Fruit fly (Drosophila melanogaster) whole organism, embryonic: ENCODE measurements around the gene Nthl1.

ENCODE experiments used
- CG10267 ChIP-seq: fragments of 200-800 bp; sonication (Bioruptor generic); optimal IDR thresholded peaks from 2 replicates; lab custom pipeline; 2018; ENCODE audit warnings: missing biosample characterization, mild to moderate bottlenecking, missing genetic modification characterization, moderate library complexity
- CG10654 ChIP-seq: fragments of 200-800 bp; sonication (Bioruptor generic); optimal IDR thresholded peaks from 2 replicates; lab custom pipeline; 2016; ENCODE audit warnings: missing biosample characterization, missing genetic modification characterization
- CG12155 ChIP-seq: fragments of 200-800 bp; sonication (Bioruptor generic); optimal IDR thresholded peaks from 3 replicates; lab custom pipeline; 2016; ENCODE audit warnings: missing biosample characterization, missing genetic modification characterization
- CG12391 ChIP-seq: fragments of 200-800 bp; sonication (Bioruptor generic); optimal IDR thresholded peaks from 3 replicates; lab custom pipeline; 2018; ENCODE audit warnings: missing biosample characterization, mild to moderate bottlenecking, missing genetic modification characterization, moderate library complexity
- CG13624 ChIP-seq: fragments of 200-800 bp; sonication (Bioruptor generic); optimal IDR thresholded peaks from 2 replicates; lab custom pipeline; 2016; ENCODE audit warnings: missing biosample characterization, missing genetic modification characterization
- CG14710 ChIP-seq: fragments of 200-800 bp; sonication (Bioruptor generic); optimal IDR thresholded peaks from 3 replicates; lab custom pipeline; 2019; ENCODE audit warnings: missing biosample characterization, mild to moderate bottlenecking, missing genetic modification characterization, moderate library complexity
- CG14860 ChIP-seq: fragments of 200-800 bp; sonication (Bioruptor generic); IDR thresholded peaks from 3 replicates; pipeline ENCODE4 v1.3.6; 2022; ENCODE audit warnings: missing biosample characterization, missing genetic modification characterization; ENCODE audit not compliant: partially characterized antibody
- CG15073 ChIP-seq: fragments of 200-800 bp; sonication (Bioruptor generic); optimal IDR thresholded peaks from 2 replicates; lab custom pipeline; 2016; ENCODE audit warnings: missing biosample characterization, missing genetic modification characterization
- CG15269 ChIP-seq: fragments of 200-800 bp; sonication (Bioruptor generic); optimal IDR thresholded peaks from 2 replicates; lab custom pipeline; 2018; ENCODE audit warnings: missing biosample characterization, mild to moderate bottlenecking, missing genetic modification characterization, moderate library complexity
- CG2120 ChIP-seq: fragments of 200-800 bp; sonication (Bioruptor generic); optimal IDR thresholded peaks from 3 replicates; lab custom pipeline; 2016; ENCODE audit warnings: missing biosample characterization, missing genetic modification characterization
- CG42726 ChIP-seq: fragments of 200-800 bp; sonication (Bioruptor generic); IDR thresholded peaks from 2 replicates; pipeline ENCODE4 v1.3.6; 2022; ENCODE audit warnings: missing biosample characterization, missing genetic modification characterization; ENCODE audit not compliant: partially characterized antibody
- CG6254 ChIP-seq: fragments of 200-800 bp; sonication (Bioruptor generic); optimal IDR thresholded peaks from 3 replicates; lab custom pipeline; 2017; ENCODE audit warnings: mild to moderate bottlenecking, missing biosample characterization, missing genetic modification reagents, missing genetic modification characterization
- CG6765 ChIP-seq: fragments of 200-800 bp; sonication (Bioruptor generic); optimal IDR thresholded peaks from 3 replicates; lab custom pipeline; 2017; ENCODE audit warnings: missing biosample characterization, mild to moderate bottlenecking, missing genetic modification characterization
- CG6854 ChIP-seq: fragments of 200-800 bp; sonication (Bioruptor generic); optimal IDR thresholded peaks from 3 replicates; lab custom pipeline; 2017; ENCODE audit warnings: missing biosample characterization, mild to moderate bottlenecking, missing genetic modification characterization
- CG7271 ChIP-seq: fragments of 200-800 bp; sonication (Bioruptor generic); optimal IDR thresholded peaks from 2 replicates; lab custom pipeline; 2018; ENCODE audit warnings: missing biosample characterization, mild to moderate bottlenecking, missing genetic modification characterization, moderate library complexity
- CG7556 ChIP-seq: fragments of 200-800 bp; sonication (Bioruptor generic); optimal IDR thresholded peaks from 2 replicates; lab custom pipeline; 2017; ENCODE audit warnings: missing biosample characterization, mild to moderate bottlenecking, missing genetic modification characterization
- CG8089 ChIP-seq: fragments of 200-800 bp; sonication (Bioruptor generic); optimal IDR thresholded peaks from 3 replicates; lab custom pipeline; 2016; ENCODE audit warnings: missing biosample characterization, missing genetic modification characterization
- CG8290 ChIP-seq, 3 experiments: fragments of 200-800 bp; sonication (Bioruptor generic); optimal IDR thresholded peaks; 2 replicates each; lab custom pipeline; 2016 to 2019; ENCODE audit warnings: missing biosample characterization in 3 of 3, missing genetic modification characterization in 3 of 3, mild to moderate bottlenecking in 2 of 3, moderate library complexity in 1 of 3
- CG9932 ChIP-seq: fragments of 200-800 bp; sonication (Bioruptor generic); IDR thresholded peaks from 2 replicates; pipeline ENCODE4 v1.3.6; 2022; ENCODE audit warnings: missing biosample characterization, missing genetic modification characterization
- D ChIP-seq, 2 experiments: fragments of 200-800 bp in 1 of 2; fragments of >200 bp in 1 of 2; sonication (Bioruptor generic) in 1 of 2; optimal IDR thresholded peaks; 2 replicates in 1 of 2; 3 replicates in 1 of 2; lab custom pipeline; 2017; ENCODE audit warnings: mild to moderate bottlenecking in 1 of 2, missing biosample characterization in 1 of 2, missing genetic modification characterization in 1 of 2, missing genetic modification reagents in 1 of 2
- Dek ChIP-seq: fragments of 200-800 bp; sonication (Bioruptor generic); optimal IDR thresholded peaks from 3 replicates; lab custom pipeline; 2019; ENCODE audit warnings: missing biosample characterization, mild to moderate bottlenecking, missing genetic modification characterization, moderate library complexity
- Dip3 ChIP-seq: fragments of 200-800 bp; sonication (Bioruptor generic); optimal IDR thresholded peaks from 3 replicates; lab custom pipeline; 2016; ENCODE audit warnings: missing biosample characterization, missing genetic modification characterization
- Fer1 ChIP-seq: fragments of 200-800 bp; sonication (Bioruptor generic); optimal IDR thresholded peaks from 2 replicates; lab custom pipeline; 2017; ENCODE audit warnings: missing biosample characterization, mild to moderate bottlenecking, missing genetic modification characterization
- Hmr ChIP-seq: fragments of 200-800 bp; sonication (Bioruptor generic); optimal IDR thresholded peaks from 3 replicates; lab custom pipeline; 2017; ENCODE audit warnings: mild to moderate bottlenecking, missing biosample characterization, missing genetic modification reagents, missing genetic modification characterization
- Hr78 ChIP-seq, 2 experiments: fragments of 200-800 bp in 1 of 2; fragments of >200 bp in 1 of 2; sonication (Bioruptor generic) in 1 of 2; optimal IDR thresholded peaks; 2 replicates each; lab custom pipeline; 2017 to 2019; ENCODE audit warnings: missing biosample characterization in 2 of 2, missing genetic modification characterization in 2 of 2, mild to moderate bottlenecking in 1 of 2, moderate library complexity in 1 of 2
- Kr ChIP-seq: fragments of 200-800 bp; sonication (Bioruptor generic); optimal IDR thresholded peaks from 2 replicates; lab custom pipeline; 2017; ENCODE audit warnings: missing biosample characterization, mild to moderate bottlenecking, missing genetic modification characterization
- Meics ChIP-seq: fragments of 200-800 bp; sonication (Bioruptor generic); optimal IDR thresholded peaks from 2 replicates; lab custom pipeline; 2017; ENCODE audit warnings: missing biosample characterization, mild to moderate bottlenecking, missing genetic modification characterization
- Myb ChIP-seq: fragments of 200-800 bp; sonication (Bioruptor generic); optimal IDR thresholded peaks from 2 replicates; lab custom pipeline; 2016; ENCODE audit warnings: missing biosample characterization, missing genetic modification characterization
- Six4 ChIP-seq: fragments of 200-800 bp; sonication (Bioruptor generic); optimal IDR thresholded peaks from 2 replicates; lab custom pipeline; 2016; ENCODE audit warnings: missing biosample characterization, missing genetic modification characterization
- TFAM ChIP-seq: fragments of 200-800 bp; sonication (Bioruptor generic); optimal IDR thresholded peaks from 2 replicates; lab custom pipeline; 2017; ENCODE audit warnings: missing biosample characterization, missing genetic modification characterization, inconsistent platforms
- aop ChIP-seq: fragments of 200-800 bp; sonication (Bioruptor generic); IDR thresholded peaks from 2 replicates; pipeline ENCODE4 v1.3.6; 2022; ENCODE audit warnings: missing biosample characterization, missing genetic modification characterization
- ato ChIP-seq: fragments of 200-800 bp; sonication (Bioruptor generic); IDR thresholded peaks from 2 replicates; pipeline ENCODE4 v1.3.6; 2022; ENCODE audit warnings: missing biosample characterization, missing genetic modification characterization; ENCODE audit not compliant: partially characterized antibody
- bbx ChIP-seq: fragments of 200-800 bp; sonication (Bioruptor generic); IDR thresholded peaks from 2 replicates; pipeline ENCODE4 v1.3.6; 2022; ENCODE audit warnings: missing biosample characterization, missing genetic modification characterization; ENCODE audit not compliant: partially characterized antibody
- cwo ChIP-seq: fragments of 200-800 bp; sonication (Bioruptor generic); optimal IDR thresholded peaks from 3 replicates; lab custom pipeline; 2017; ENCODE audit warnings: missing biosample characterization, missing genetic modification characterization, mild to moderate bottlenecking, moderate library complexity, missing genetic modification reagents
- dpn ChIP-seq, 2 experiments: fragments of 200-800 bp; sonication (Bioruptor generic); optimal IDR thresholded peaks; 3 replicates each; lab custom pipeline; 2016; ENCODE audit warnings: missing biosample characterization in 2 of 2, missing genetic modification characterization in 2 of 2
- grn ChIP-seq: fragments of 200-800 bp; sonication (Bioruptor generic); optimal IDR thresholded peaks from 3 replicates; lab custom pipeline; 2017; ENCODE audit warnings: missing biosample characterization, missing genetic modification characterization
- h ChIP-seq: fragments of >200 bp; optimal IDR thresholded peaks from 2 replicates; lab custom pipeline; 2017
- jing ChIP-seq: fragments of 200-800 bp; sonication (Bioruptor generic); optimal IDR thresholded peaks from 2 replicates; lab custom pipeline; 2018; ENCODE audit warnings: missing biosample characterization, mild to moderate bottlenecking, missing genetic modification characterization
- lmd ChIP-seq: fragments of 200-800 bp; sonication (Bioruptor generic); IDR thresholded peaks from 2 replicates; pipeline ENCODE4 v1.3.6; 2022; ENCODE audit warnings: missing biosample characterization, missing genetic modification characterization
- nmo ChIP-seq: fragments of 200-800 bp; sonication (Bioruptor generic); optimal IDR thresholded peaks from 2 replicates; lab custom pipeline; 2018; ENCODE audit warnings: missing biosample characterization, mild to moderate bottlenecking, missing genetic modification characterization, moderate library complexity
- oc ChIP-seq: fragments of 200-800 bp; sonication (Bioruptor generic); optimal IDR thresholded peaks from 2 replicates; lab custom pipeline; 2018; ENCODE audit warnings: missing biosample characterization, mild to moderate bottlenecking, missing genetic modification characterization, moderate library complexity
- org-1 ChIP-seq: fragments of 200-800 bp; sonication (Bioruptor generic); optimal IDR thresholded peaks from 2 replicates; lab custom pipeline; 2017; ENCODE audit warnings: missing biosample characterization, missing genetic modification characterization
- prd ChIP-seq, 3 experiments: fragments of >200 bp in 2 of 3; fragments of 200-800 bp in 1 of 3; sonication (Bioruptor generic) in 1 of 3; optimal IDR thresholded peaks in 2 of 3; IDR thresholded peaks in 1 of 3; 2 replicates in 2 of 3; 3 replicates in 1 of 3; pipeline versions ENCODE4 v1.3.6 to Lab custom; 2017 to 2022; ENCODE audit warnings: missing biosample characterization in 1 of 3, missing genetic modification characterization in 1 of 3
- rib ChIP-seq: fragments of 200-800 bp; sonication (Bioruptor generic); IDR thresholded peaks from 2 replicates; pipeline ENCODE4 v1.3.6; 2022; ENCODE audit warnings: missing biosample characterization, missing genetic modification characterization
- seq ChIP-seq: fragments of 200-800 bp; sonication (Bioruptor generic); IDR thresholded peaks from 2 replicates; pipeline ENCODE4 v1.3.6; 2022; ENCODE audit warnings: missing biosample characterization, missing genetic modification characterization
- sqz ChIP-seq: fragments of 200-800 bp; sonication (Bioruptor generic); optimal IDR thresholded peaks from 3 replicates; lab custom pipeline; 2018; ENCODE audit warnings: missing biosample characterization, mild to moderate bottlenecking, missing genetic modification characterization
- sr ChIP-seq: fragments of 200-800 bp; sonication (Bioruptor generic); IDR thresholded peaks from 3 replicates; pipeline ENCODE4 v1.3.6; 2022; ENCODE audit warnings: missing biosample characterization, missing genetic modification characterization
- unpg ChIP-seq: fragments of 200-800 bp; sonication (Bioruptor generic); optimal IDR thresholded peaks from 3 replicates; lab custom pipeline; 2018; ENCODE audit warnings: missing biosample characterization, mild to moderate bottlenecking, missing genetic modification characterization, moderate library complexity
- zfh1 ChIP-seq: fragments of 200-800 bp; sonication (Bioruptor generic); IDR thresholded peaks from 3 replicates; pipeline ENCODE4 v1.3.6; 2022; ENCODE audit warnings: missing biosample characterization, missing genetic modification characterization

Gene Nthl1

dm6 chr2L:20948625-20949024 is 21.0 kb upstream of the Nthl1 start (continued):
- no peak for TF ChIP-seq CG14860
- no peak for TF ChIP-seq grn
- no peak for TF ChIP-seq CG6854 (GFP tag; lab: Kevin White, UChicago)
- TF ChIP-seq aop (GFP tag; lab: Robert Waterston, UW): no peak
- no peak for TF ChIP-seq CG7556 (GFP tag; lab: Kevin White, UChicago)
- TF ChIP-seq ato (GFP tag; lab: Robert Waterston, UW): no peak
- TF ChIP-seq TFAM (GFP tag; lab: Kevin White, UChicago): no peak
- no peak for TF ChIP-seq oc (tag; lab: Kevin White, UChicago)
- TF ChIP-seq CG14710 (tag; lab: Kevin White, UChicago): peak; percentile 4
- peak; percentile 5 for TF ChIP-seq unpg (GFP tag; lab: Kevin White, UChicago)
- TF ChIP-seq Hr78 (GFP tag; optimal IDR thresholded peaks at IDR 0.05; lab: Kevin White, UChicago): no peak
- TF ChIP-seq CG12155: no peak
- TF ChIP-seq jing (GFP tag; lab: Kevin White, UChicago): no peak
- no peak for TF ChIP-seq CG2120 (GFP tag; lab: Kevin White, UChicago)
- no peak for TF ChIP-seq Meics (GFP tag; lab: Kevin White, UChicago)
- TF ChIP-seq CG10654 (GFP tag; lab: Kevin White, UChicago): no peak
- TF ChIP-seq CG10267 (tag; lab: Kevin White, UChicago): no peak
- TF ChIP-seq Hmr (GFP tag; lab: Kevin White, UChicago): peak; percentile 6
- TF ChIP-seq D (optimal IDR thresholded peaks at IDR 0.05; lab: Kevin White, UChicago): no peak
- TF ChIP-seq D (GFP tag; optimal IDR thresholded peaks at IDR 0.05; lab: Kevin White, UChicago): peak; percentile 23
- TF ChIP-seq Dip3 (GFP tag; lab: Kevin White, UChicago): no peak
- no peak for TF ChIP-seq sqz (GFP tag; lab: Kevin White, UChicago)
- peak; percentile 58; the same call in 1 of the 3 replicates for TF ChIP-seq zfh1
- no peak for TF ChIP-seq cwo (GFP tag; lab: Kevin White, UChicago)
- no peak for TF ChIP-seq Myb (GFP tag; lab: Kevin White, UChicago)
- TF ChIP-seq h: no peak
- no peak for TF ChIP-seq Six4 (GFP tag; lab: Kevin White, UChicago)
- no peak for TF ChIP-seq Dek (tag; lab: Kevin White, UChicago)
- peak; percentile 2 for TF ChIP-seq CG8089 (GFP tag; lab: Kevin White, UChicago)
- peak; percentile 12 for TF ChIP-seq nmo
- TF ChIP-seq CG15269: no peak
- no peak for TF ChIP-seq CG15073
- no peak for TF ChIP-seq lmd (GFP tag; lab: Robert Waterston, UW)
- no peak for TF ChIP-seq CG9932 (GFP tag; lab: Robert Waterston, UW)
- TF ChIP-seq CG6254 (GFP tag; lab: Kevin White, UChicago): no peak
- no peak for TF ChIP-seq seq
- TF ChIP-seq sr: no peak
- TF ChIP-seq bbx (GFP tag; lab: Robert Waterston, UW): no peak
- no peak for TF ChIP-seq Kr
- TF ChIP-seq CG7271 (tag; lab: Kevin White, UChicago): no peak
- no peak for TF ChIP-seq CG42726
- no peak for TF ChIP-seq CG6765 (GFP tag; lab: Kevin White, UChicago)
- peak; percentile 13 to 14 for TF ChIP-seq dpn (GFP tag; optimal IDR thresholded peaks at IDR 0.05; lab: Kevin White, UChicago)
- no peak for TF ChIP-seq prd (optimal IDR thresholded peaks at IDR 0.05; lab: Kevin White, UChicago)
- TF ChIP-seq prd (GFP tag; IDR thresholded peaks at IDR 0.05; lab: Robert Waterston, UW): peak; percentile 39; the same call in 1 of the 3 replicates
- no peak for TF ChIP-seq CG8290 (GFP tag; optimal IDR thresholded peaks at IDR 0.05; lab: Kevin White, UChicago)
- no peak for TF ChIP-seq CG8290 (tag; optimal IDR thresholded peaks at IDR 0.05; lab: Kevin White, UChicago)
- TF ChIP-seq CG13624: no peak
- TF ChIP-seq CG12391 (tag; lab: Kevin White, UChicago): no peak
- no peak for TF ChIP-seq Fer1 (GFP tag; lab: Kevin White, UChicago)
- no peak for TF ChIP-seq rib (GFP tag; lab: Robert Waterston, UW)
- peak; percentile 6 for TF ChIP-seq org-1 (GFP tag; lab: Kevin White, UChicago)
